Worm (Caenorhabditis elegans) whole organism, early embryonic: ENCODE data around the gene T06A10.2.

ENCODE experiments used
- B0310.2 ChIP-seq: sonication (generic microtip); optimal IDR thresholded peaks from 2 replicates; lab custom pipeline; 2016; ENCODE audit warnings: mild to moderate bottlenecking, missing genetic modification characterization, missing compliant biosample characterization
- F13C5.2 ChIP-seq: sonication (generic microtip); optimal IDR thresholded peaks from 2 replicates; lab custom pipeline; 2017; ENCODE audit warnings: mild to moderate bottlenecking, missing genetic modification characterization, inconsistent platforms, missing compliant biosample characterization
- aly-1 ChIP-seq: sonication (generic microtip); optimal IDR thresholded peaks from 2 replicates; lab custom pipeline; 2016; ENCODE audit warnings: missing genetic modification characterization, missing compliant biosample characterization
- ama-1 ChIP-seq: fragments of 150-350 bp; optimal IDR thresholded peaks from 2 replicates; lab custom pipeline; 2014
- ceh-13 ChIP-seq: fragments of 200-800 bp; sonication (Bioruptor generic); optimal IDR thresholded peaks from 2 replicates; lab custom pipeline; 2018; ENCODE audit warnings: mild to moderate bottlenecking, missing genetic modification characterization, missing compliant biosample characterization
- ceh-36 ChIP-seq: sonication (generic microtip); optimal IDR thresholded peaks from 2 replicates; lab custom pipeline; 2016; ENCODE audit warnings: missing genetic modification characterization, inconsistent platforms, missing compliant biosample characterization
- ets-7 ChIP-seq: sonication (generic microtip); optimal IDR thresholded peaks from 2 replicates; lab custom pipeline; 2016; ENCODE audit warnings: missing genotype, missing genetic modification characterization, missing compliant biosample characterization
- flt-1 ChIP-seq: fragments of 200-800 bp; sonication (Bioruptor generic); IDR thresholded peaks from 2 replicates; pipeline ENCODE4 v1.3.6; 2022; ENCODE audit warnings: missing genetic modification characterization, missing compliant biosample characterization
- hmbx-1 ChIP-seq: sonication (generic microtip); optimal IDR thresholded peaks from 2 replicates; lab custom pipeline; 2016; ENCODE audit warnings: mild to moderate bottlenecking, missing genetic modification characterization, missing compliant biosample characterization
- hmg-4 ChIP-seq: fragments of 200-800 bp; sonication (Bioruptor generic); optimal IDR thresholded peaks from 2 replicates; lab custom pipeline; 2018; ENCODE audit warnings: mild to moderate bottlenecking, missing genetic modification characterization, missing compliant biosample characterization
- hnd-1 ChIP-seq: sonication (generic microtip); optimal IDR thresholded peaks from 2 replicates; lab custom pipeline; 2016; ENCODE audit warnings: missing genetic modification characterization, missing compliant biosample characterization
- pes-1 ChIP-seq: fragments of 200-800 bp; sonication (Bioruptor generic); IDR thresholded peaks from 2 replicates; pipeline ENCODE4 v1.3.6; 2022; ENCODE audit warnings: missing genetic modification reagents, missing genetic modification characterization, missing compliant biosample characterization
- scrt-1 ChIP-seq: fragments of 200-800 bp; sonication (Bioruptor generic); IDR thresholded peaks from 2 replicates; pipeline ENCODE4 v1.3.6; 2022; ENCODE audit warnings: missing genetic modification characterization, missing compliant biosample characterization
- sea-1 ChIP-seq: fragments of 200-800 bp; sonication (Bioruptor generic); conservative IDR thresholded peaks from 2 replicates; pipeline ENCODE4 v1.3.6; 2022; ENCODE audit warnings: missing genetic modification characterization, missing compliant biosample characterization
- tbx-11 ChIP-seq: fragments of 200-800 bp; sonication (Bioruptor generic); IDR thresholded peaks from 2 replicates; pipeline ENCODE4 v1.3.6; 2022; ENCODE audit warnings: missing genetic modification characterization, missing compliant biosample characterization
- tbx-37 ChIP-seq: fragments of 200-800 bp; sonication (Bioruptor generic); conservative IDR thresholded peaks from 2 replicates; pipeline ENCODE4 v1.3.6; 2022; ENCODE audit warnings: missing genetic modification reagents, missing genetic modification characterization, missing compliant biosample characterization
- tra-4 ChIP-seq: sonication (generic microtip); optimal IDR thresholded peaks from 2 replicates; lab custom pipeline; 2017; ENCODE audit warnings: missing genetic modification characterization, missing compliant biosample characterization

Gene T06A10.2

ce11 chrIV:16866487-16866886 lies 28.9 kb upstream of the T06A10.2 start:
- 0 out of 2 replicates have a peak, but pooled peaks have one; percentile 29 for TF ChIP-seq pes-1

ce11 chrIV:16867223-16867622 lies 28.2 kb upstream of the T06A10.2 start, which contains the start of gene T06A10.107:
Gene T06A10.107, plus strand, starts transcription at chrIV:16867523.
- TF ChIP-seq sea-1: no peak
- no peak for TF ChIP-seq F13C5.2 (tag; lab: Kevin White, UChicago)
- no peak for TF ChIP-seq ama-1
- no peak for TF ChIP-seq B0310.2
- TF ChIP-seq ets-7 (tag; lab: Kevin White, UChicago): no peak
- no peak for TF ChIP-seq tbx-11 (GFP tag; lab: Robert Waterston, UW)
- no peak for TF ChIP-seq tra-4 (tag; lab: Kevin White, UChicago)
- no peak for TF ChIP-seq pes-1

- TF ChIP-seq pes-1 (no peak), tbx-11 (GFP tag; lab: Robert Waterston, UW) (no peak), B0310.2 (no peak), tbx-37 (GFP tag; lab: Robert Waterston, UW) (no peak), hmg-4 (no peak), F13C5.2 (tag; lab: Kevin White, UChicago) (no peak), tra-4 (tag; lab: Kevin White, UChicago) (no peak), aly-1 (tag; lab: Kevin White, UChicago) (no peak), hnd-1 (tag; lab: Kevin White, UChicago) (no peak), ets-7 (tag; lab: Kevin White, UChicago) (no peak), sea-1 (no peak), ceh-13 (GFP tag; lab: Kevin White, UChicago) (no peak), hmbx-1 (tag; lab: Kevin White, UChicago) (no peak)
Observed at ce11 chrIV:16868900-16869299, 26.5 kb upstream of the T06A10.2 start, which contains the start of gene T06A10.106. Gene T06A10.106, minus strand, starts transcription at chrIV:16869000.

ce11 chrIV:16882414-16882813 lies 13.0 kb upstream of the T06A10.2 start:
- peak; percentile 47; the same call in 1 of the 2 replicates for TF ChIP-seq flt-1 (GFP tag; lab: Robert Waterston, UW)
- TF ChIP-seq pes-1: peak; percentile 53; the same call in 1 of the 2 replicates

ce11 chrIV:16888580-16888979 lies 6.8 kb upstream of the T06A10.2 start:
- TF ChIP-seq tbx-37 (GFP tag; lab: Robert Waterston, UW): no peak
- no peak for TF ChIP-seq scrt-1
- TF ChIP-seq ama-1: no peak
- no peak for TF ChIP-seq sea-1
- TF ChIP-seq ceh-13 (GFP tag; lab: Kevin White, UChicago): no peak
- TF ChIP-seq tra-4 (tag; lab: Kevin White, UChicago): no peak
- TF ChIP-seq tbx-11 (GFP tag; lab: Robert Waterston, UW): no peak
- no peak for TF ChIP-seq F13C5.2 (tag; lab: Kevin White, UChicago)
- no peak for TF ChIP-seq ceh-36 (tag; lab: Kevin White, UChicago)
- TF ChIP-seq hmbx-1 (tag; lab: Kevin White, UChicago): no peak
- no peak for TF ChIP-seq pes-1
- no peak for TF ChIP-seq flt-1 (GFP tag; lab: Robert Waterston, UW)
- no peak for TF ChIP-seq hmg-4
- TF ChIP-seq hnd-1 (tag; lab: Kevin White, UChicago): no peak
- no peak for TF ChIP-seq B0310.2
- no peak for TF ChIP-seq aly-1 (tag; lab: Kevin White, UChicago)
- TF ChIP-seq ets-7 (tag; lab: Kevin White, UChicago): no peak

- no peak for TF ChIP-seq flt-1 (GFP tag; lab: Robert Waterston, UW)
- no peak for TF ChIP-seq aly-1 (tag; lab: Kevin White, UChicago)
- no peak for TF ChIP-seq hnd-1 (tag; lab: Kevin White, UChicago)
- TF ChIP-seq ceh-13 (GFP tag; lab: Kevin White, UChicago): no peak
- TF ChIP-seq B0310.2: no peak
- TF ChIP-seq F13C5.2 (tag; lab: Kevin White, UChicago): no peak
- no peak for TF ChIP-seq sea-1
- no peak for TF ChIP-seq ama-1
- TF ChIP-seq tbx-37 (GFP tag; lab: Robert Waterston, UW): no peak
- no peak for TF ChIP-seq hmbx-1 (tag; lab: Kevin White, UChicago)
- no peak for TF ChIP-seq hmg-4
- no peak for TF ChIP-seq ceh-36 (tag; lab: Kevin White, UChicago)
- TF ChIP-seq pes-1: no peak
- no peak for TF ChIP-seq scrt-1
Observed at ce11 chrIV:16898205-16898604, 2.8 kb downstream of the T06A10.2 start.

- TF ChIP-seq F13C5.2 (tag; lab: Kevin White, UChicago) (no peak), tra-4 (tag; lab: Kevin White, UChicago) (no peak), tbx-37 (GFP tag; lab: Robert Waterston, UW) (no peak), hmbx-1 (tag; lab: Kevin White, UChicago) (no peak), ceh-36 (tag; lab: Kevin White, UChicago) (no peak), hmg-4 (no peak), pes-1 (no peak), tbx-11 (GFP tag; lab: Robert Waterston, UW) (no peak), sea-1 (no peak), ceh-13 (GFP tag; lab: Kevin White, UChicago) (no peak), B0310.2 (no peak), ama-1 (no peak)
Observed at ce11 chrIV:16915751-16916150, 20.4 kb downstream of the T06A10.2 start, which contains the start of gene Y116A8C.3. Gene Y116A8C.3, plus strand, starts transcription at chrIV:16916051.

ce11 chrIV:16917831-16918429 lies 22.5 kb downstream of the T06A10.2 start, which contains the start of the genes Y116A8C.469 and Y116A8C.468:
Gene Y116A8C.469, minus strand, starts transcription at chrIV:16917931.
Gene Y116A8C.468, plus strand, starts transcription at chrIV:16918379.
- TF ChIP-seq tbx-11 (GFP tag; lab: Robert Waterston, UW) (no peak), F13C5.2 (tag; lab: Kevin White, UChicago) (no peak), aly-1 (tag; lab: Kevin White, UChicago) (no peak), tbx-37 (GFP tag; lab: Robert Waterston, UW) (no peak), hmbx-1 (tag; lab: Kevin White, UChicago) (no peak), ama-1 (no peak), ets-7 (tag; lab: Kevin White, UChicago) (no peak), sea-1 (no peak), hnd-1 (tag; lab: Kevin White, UChicago) (no peak), scrt-1 (no peak), tra-4 (tag; lab: Kevin White, UChicago) (no peak), hmg-4 (no peak), ceh-36 (tag; lab: Kevin White, UChicago) (no peak)
